Worm (Caenorhabditis elegans) whole organism, L4 larva: ENCODE data around the gene sre-37.

Experiments used
- aly-2 ChIP-seq: sonication (generic microtip); optimal IDR thresholded peaks from 2 replicates; lab custom pipeline; 2018; ENCODE audit warnings: missing biosample characterization, missing genetic modification characterization
- ama-1 ChIP-seq: fragments of 150-350 bp; optimal IDR thresholded peaks from 2 replicates; lab custom pipeline; 2014; ENCODE audit warnings: inconsistent platforms, mixed read lengths
- lin-13 ChIP-seq: fragments of 150-350 bp; optimal IDR thresholded peaks from 2 replicates; lab custom pipeline; 2014; ENCODE audit warnings: missing biosample characterization, missing genetic modification reagents, missing genetic modification characterization
- nhr-42 ChIP-seq: fragments of 200-800 bp; sonication (Bioruptor generic); IDR thresholded peaks from 2 replicates; pipeline ENCODE4 v1.3.6; 2022; ENCODE audit warnings: missing genetic modification characterization, missing compliant biosample characterization
- nhr-76 ChIP-seq: fragments of 150-350 bp; optimal IDR thresholded peaks from 2 replicates; lab custom pipeline; 2014; ENCODE audit warnings: missing biosample characterization, missing genetic modification characterization
- nhr-77 ChIP-seq: fragments of 150-350 bp; optimal IDR thresholded peaks from 2 replicates; lab custom pipeline; 2014; ENCODE audit warnings: missing biosample characterization, missing genetic modification characterization
- pha-4 ChIP-seq, 2 experiments: fragments of 150-350 bp in 1 of 2; fragments of 200-800 bp in 1 of 2; sonication (Bioruptor generic) in 1 of 2; IDR thresholded peaks in 1 of 2; optimal IDR thresholded peaks in 1 of 2; 2 replicates each; pipeline versions ENCODE4 v1.3.6 to Lab custom; 2014 to 2022; ENCODE audit warnings: missing genetic modification characterization in 2 of 2, missing genetic modification reagents in 2 of 2, missing biosample characterization in 1 of 2, missing compliant biosample characterization in 1 of 2
- pqm-1 ChIP-seq: sonication (generic microtip); optimal IDR thresholded peaks from 2 replicates; lab custom pipeline; 2017; ENCODE audit warnings: missing biosample characterization, missing genetic modification characterization
- tra-1 ChIP-seq: fragments of 200-800 bp; sonication (Bioruptor generic); IDR thresholded peaks from 2 replicates; pipeline ENCODE4 v1.3.6; 2022; ENCODE audit warnings: missing genetic modification reagents, missing genetic modification characterization, missing compliant biosample characterization

- TF ChIP-seq lin-13 (GFP tag; lab: Kevin White, UChicago), result no peak
- no peak for TF ChIP-seq pqm-1 (tag; lab: Kevin White, UChicago)
- TF ChIP-seq tra-1 (GFP tag; lab: Robert Waterston, UW), result no peak
- no peak for TF ChIP-seq ama-1 (lab: Kevin White, UChicago)
- TF ChIP-seq nhr-77, result no peak
- TF ChIP-seq nhr-42 (GFP tag; lab: Robert Waterston, UW), result no peak
- no peak for TF ChIP-seq nhr-76 (tag; lab: Kevin White, UChicago)
- TF ChIP-seq aly-2 (tag; lab: Kevin White, UChicago), result no peak
- TF ChIP-seq pha-4 (GFP tag; IDR thresholded peaks at IDR 0.05; lab: Robert Waterston, UW), result no peak
- TF ChIP-seq pha-4 (tag; optimal IDR thresholded peaks at IDR 0.05; lab: Kevin White, UChicago), result no peak
Measured at ce11 chrII:12514620-12515019, 49.0 kb downstream of the sre-37 start, which contains the start of gene srh-69.
